Worm (Caenorhabditis elegans): ENCODE results near the gene F57A10.4.
A peak's percentile ranks its signal among the peaks of the same experiment; 100 is the strongest.

The F57A10.4 gene

DNA sequence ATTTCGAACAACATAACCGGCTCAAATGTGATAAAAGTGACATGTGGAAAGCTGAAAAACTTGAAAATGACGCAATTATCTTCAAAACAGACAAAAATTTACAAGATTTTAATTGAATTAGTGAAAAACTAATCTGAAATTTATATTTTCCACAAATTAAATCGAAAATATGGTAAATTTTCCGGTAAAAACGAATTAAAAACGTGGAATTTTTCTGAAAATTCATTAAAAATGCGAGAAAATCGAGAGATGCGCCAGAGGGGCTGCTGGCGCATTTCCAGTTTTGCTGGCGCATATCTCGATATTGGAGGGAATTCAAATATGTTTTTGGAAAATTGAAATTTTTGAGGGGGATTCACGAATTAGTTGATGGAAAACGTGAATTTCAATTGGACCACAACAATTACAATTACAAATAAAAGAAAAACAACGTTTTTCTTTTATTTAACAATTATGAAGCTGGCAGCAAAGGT is 3.1 kb upstream of the F57A10.4 start, which contains the start of the genes haf-3 and F57A10.2 (continued):
- TF ChIP-seq unc-62 (GFP tag; optimal IDR thresholded peaks at IDR 0.05) (no peak), nhr-19 (GFP tag; conservative IDR thresholded peaks at IDR 0.05) (peak; percentile 95), vab-15 (tag; optimal IDR thresholded peaks at IDR 0.05) (no peak), nhr-237 (tag; optimal IDR thresholded peaks at IDR 0.05) (peak; percentile 50), mep-1 (tag; optimal IDR thresholded peaks at IDR 0.05) (peak; percentile 98), lir-3 (tag; optimal IDR thresholded peaks at IDR 0.05; ENCODE audit: poor library complexity) (peak; percentile 76), lin-39 (tag; optimal IDR thresholded peaks at IDR 0.05) (peak; percentile 94)

DNA sequence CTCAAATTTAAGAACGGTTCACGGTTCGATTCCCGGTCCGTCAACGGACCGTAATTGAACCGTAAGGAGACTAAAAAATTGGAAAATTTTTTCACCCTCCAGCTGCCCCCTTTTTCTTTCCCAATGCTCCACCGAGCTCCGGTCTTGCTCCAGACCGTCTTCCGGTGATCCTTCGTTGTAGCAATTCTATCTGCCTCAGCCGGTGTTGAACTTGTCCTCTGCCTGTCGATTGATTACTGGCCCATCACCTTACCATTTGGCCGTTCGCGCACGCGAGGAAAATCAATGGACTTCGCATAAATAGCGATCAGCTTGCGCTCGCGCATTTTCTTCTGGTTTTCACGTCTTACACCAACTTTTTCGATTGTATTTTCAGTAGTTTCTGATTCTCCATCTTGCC is 1.9 kb upstream of the F57A10.4 start:
- peak; percentile 17; the same call in 1 of the 2 replicates for TF ChIP-seq nhr-19 (GFP tag; conservative IDR thresholded peaks at IDR 0.05)

DNA sequence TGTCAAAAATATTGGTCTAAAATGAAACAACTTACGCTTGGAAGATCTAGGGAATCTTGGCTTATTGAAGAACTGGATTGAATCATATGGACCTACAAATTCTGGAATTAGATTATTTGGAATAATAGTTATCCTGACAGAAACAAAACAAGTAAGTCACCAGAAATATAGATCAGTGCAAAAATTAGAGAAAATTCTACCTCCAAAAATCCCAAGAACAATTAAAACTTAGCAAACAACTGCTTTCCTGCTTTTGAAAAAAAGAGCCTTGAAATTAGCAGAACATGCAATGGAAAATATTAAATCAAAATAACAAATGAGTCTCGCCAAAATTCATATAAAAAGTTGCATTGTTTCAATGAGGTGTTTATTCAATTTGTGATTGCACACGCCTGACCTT is 3.9 kb downstream of the F57A10.4 start, which contains the start of gene nhr-60:
Gene nhr-60, minus strand, starts transcription at position 101 of the 400 bp plus-strand sequence.
- TF ChIP-seq blmp-1 (tag; optimal IDR thresholded peaks at IDR 0.05) (no peak), mab-9 (GFP tag; IDR thresholded peaks at IDR 0.05) (no peak), nhr-77 (tag; optimal IDR thresholded peaks at IDR 0.05) (no peak)

DNA sequence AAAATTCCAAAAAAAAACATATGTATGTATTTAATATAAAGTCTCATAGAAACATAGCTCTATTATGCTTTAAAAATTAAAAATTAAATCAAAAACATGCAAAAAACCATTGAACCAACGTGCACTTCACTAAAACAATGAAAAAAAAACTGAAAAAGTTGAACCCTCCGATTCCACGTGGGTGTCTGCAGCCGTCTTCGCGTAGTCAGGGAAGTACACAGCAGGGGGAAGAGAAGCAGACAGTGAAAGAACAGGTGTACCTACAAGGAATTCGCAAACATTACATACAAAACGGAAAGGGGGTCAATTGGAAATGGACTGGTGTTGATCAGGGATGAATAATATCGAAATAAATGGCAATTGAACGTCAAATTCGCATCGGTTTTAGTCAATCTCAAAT is 4.7 kb downstream of the F57A10.4 start:
- TF ChIP-seq lin-14 (GFP tag; optimal IDR thresholded peaks at IDR 0.05) (peak; percentile 10), efl-1 (optimal IDR thresholded peaks at IDR 0.05) (no peak), efl-1 (GFP tag; optimal IDR thresholded peaks at IDR 0.05 in 1 of 2) (peak in 1 of 2 experiments; percentile 78), blmp-1 (tag; optimal IDR thresholded peaks at IDR 0.05) (peak; percentile 18), fkh-8 (tag; optimal IDR thresholded peaks at IDR 0.05) (peak; percentile 14), ets-5 (GFP tag; IDR thresholded peaks at IDR 0.05) (no peak), grh-1 (GFP tag; IDR thresholded peaks at IDR 0.05) (no peak)

DNA sequence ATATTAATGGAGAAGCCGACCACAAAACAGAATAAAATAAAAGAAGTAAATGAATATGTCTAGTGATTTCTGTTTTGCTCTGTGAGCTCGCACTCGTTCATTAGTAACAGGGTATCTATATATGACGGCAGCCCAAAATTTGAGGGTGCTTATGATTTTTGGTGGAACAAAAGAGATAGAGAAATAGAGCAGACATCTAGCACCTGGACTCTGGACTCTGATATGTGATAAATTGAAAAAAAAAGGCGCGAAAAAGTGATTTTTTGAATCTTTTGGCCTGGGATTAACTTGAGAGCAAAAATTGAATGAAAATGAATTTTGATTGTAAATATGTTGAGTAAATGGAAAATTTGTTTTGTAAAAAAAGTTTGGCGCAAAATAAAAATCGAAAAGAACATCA is 7.4 kb downstream of the F57A10.4 start, which contains the start of gene nhr-283:
Gene nhr-283, minus strand, starts transcription at position 101 of the 400 bp plus-strand sequence.
- TF ChIP-seq unc-98 (GFP tag; IDR thresholded peaks at IDR 0.05) (no peak), irx-1 (tag; optimal IDR thresholded peaks at IDR 0.05) (no peak), ceh-90 (tag; optimal IDR thresholded peaks at IDR 0.05) (no peak), fkh-8 (tag; optimal IDR thresholded peaks at IDR 0.05) (peak; percentile 24), lin-14 (GFP tag; optimal IDR thresholded peaks at IDR 0.05) (no peak)

DNA sequence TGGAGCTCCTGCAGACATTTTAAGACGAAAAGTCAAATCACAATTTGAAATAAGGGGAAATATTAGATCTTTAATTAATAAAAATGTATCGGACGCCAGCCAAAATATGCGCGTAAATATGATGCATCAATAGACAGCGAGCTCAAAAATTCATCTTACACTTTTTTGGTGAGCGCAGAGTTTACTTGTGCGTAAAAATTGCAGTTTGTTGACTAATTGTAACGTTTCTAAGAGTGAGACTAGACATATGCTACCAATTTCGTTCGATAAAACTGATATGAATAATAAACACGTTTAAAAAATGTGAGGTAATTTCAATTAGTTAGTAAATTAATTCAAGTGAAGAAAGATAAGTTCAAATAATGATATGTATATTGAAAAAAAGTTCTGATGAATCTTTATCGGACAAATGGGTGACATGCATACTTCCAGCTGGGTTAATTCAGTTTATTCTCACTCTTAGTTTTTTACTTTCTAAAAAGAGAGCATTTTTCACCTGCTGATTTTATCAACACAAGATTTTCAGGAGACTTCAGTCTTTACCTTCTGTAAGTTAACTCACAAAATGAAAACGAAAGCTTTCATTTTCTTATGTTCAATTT is 10.0 kb downstream of the F57A10.4 start, which contains the start of the genes nhr-285 and irld-52:
Gene nhr-285, minus strand, starts transcription at position 101 of the 602 bp plus-strand sequence.
Gene irld-52, plus strand, starts transcription at position 552 of the 602 bp plus-strand sequence.
- no peak for TF ChIP-seq zip-4 (GFP tag; optimal IDR thresholded peaks at IDR 0.05)
- TF ChIP-seq unc-62 (GFP tag; optimal IDR thresholded peaks at IDR 0.05) = no peak
- TF ChIP-seq unc-98 (GFP tag; IDR thresholded peaks at IDR 0.05) = no peak
- TF ChIP-seq zag-1 (tag; optimal IDR thresholded peaks at IDR 0.05) = no peak
- no peak for TF ChIP-seq pax-3 (tag; optimal IDR thresholded peaks at IDR 0.05)
- TF ChIP-seq lin-39 (tag; optimal IDR thresholded peaks at IDR 0.05) = no peak
- no peak for TF ChIP-seq ztf-4 (tag; optimal IDR thresholded peaks at IDR 0.05)
- no peak for TF ChIP-seq elt-2 (tag; optimal IDR thresholded peaks at IDR 0.05)
- no peak for TF ChIP-seq nhr-76 (tag; optimal IDR thresholded peaks at IDR 0.05)
- TF ChIP-seq snpc-4 (tag; optimal IDR thresholded peaks at IDR 0.05) = no peak
- no peak for TF ChIP-seq nhr-90 (tag; optimal IDR thresholded peaks at IDR 0.05; ENCODE audit: poor library complexity)
- no peak for TF ChIP-seq fkh-8 (tag; optimal IDR thresholded peaks at IDR 0.05)
- TF ChIP-seq aha-1 (tag; optimal IDR thresholded peaks at IDR 0.05) = no peak
- TF ChIP-seq irx-1 (tag; optimal IDR thresholded peaks at IDR 0.05) = no peak
- TF ChIP-seq hlh-4 (tag; optimal IDR thresholded peaks at IDR 0.05) = no peak
- no peak for TF ChIP-seq sptf-1 (tag; optimal IDR thresholded peaks at IDR 0.05)

Measured in whole organism, L1 larva.